Worm (Caenorhabditis elegans): ENCODE data around the gene ddn-3.
"Not testable (repeated sequence)": the region's sequence is repeated elsewhere in the genome, so short reads cannot be mapped to it uniquely, and the experiment has no call there.

The ddn-3 gene

ce11 chrV:14282222-14282709 is 28.7 kb downstream of the ddn-3 start, which contains the start of the genes srt-74 and F40G12.9:
TSS of gene srt-74 (minus strand) at chrV:14282322.
TSS of gene F40G12.9 (plus strand) at chrV:14282659.
- TF ChIP-seq unc-62 (GFP tag; optimal IDR thresholded peaks at IDR 0.05), result no peak

ce11 chrV:14279777-14280176 is 31.2 kb downstream of the ddn-3 start, which contains the start of gene srt-33:
TSS of gene srt-33 (minus strand) at chrV:14279877.
- TF ChIP-seq nhr-237 (tag; optimal IDR thresholded peaks at IDR 0.05) (no peak), ztf-4 (tag; optimal IDR thresholded peaks at IDR 0.05) (no peak), elt-2 (tag; optimal IDR thresholded peaks at IDR 0.05) (no peak), fos-1 (tag; optimal IDR thresholded peaks at IDR 0.05) (no peak), egl-27 (tag; optimal IDR thresholded peaks at IDR 0.05) (no peak), nhr-76 (tag; optimal IDR thresholded peaks at IDR 0.05) (no peak), mml-1 (tag; optimal IDR thresholded peaks at IDR 0.05) (no peak), tbx-2 (tag; optimal IDR thresholded peaks at IDR 0.05) (no peak)

- not testable (repeated sequence) for TF ChIP-seq fkh-10 (GFP tag; optimal IDR thresholded peaks at IDR 0.05); lin-39 (tag; optimal IDR thresholded peaks at IDR 0.05); unc-39 (tag; optimal IDR thresholded peaks at IDR 0.05)
These were observed 36.7 kb downstream of the ddn-3 start, which contains the start of gene F40G12.7 for ce11 chrV:14274268-14274667. TSS of gene F40G12.7 (plus strand) at chrV:14274568.

- TF ChIP-seq ceh-82 (tag; optimal IDR thresholded peaks at IDR 0.05) (no peak), ZK546.5 (tag; optimal IDR thresholded peaks at IDR 0.05) (no peak), aly-2 (tag; optimal IDR thresholded peaks at IDR 0.05) (no peak), fos-1 (tag; optimal IDR thresholded peaks at IDR 0.05) (no peak), pqm-1 (tag; optimal IDR thresholded peaks at IDR 0.05) (no peak), nhr-77 (tag; optimal IDR thresholded peaks at IDR 0.05) (no peak), zag-1 (tag; optimal IDR thresholded peaks at IDR 0.05) (no peak), egl-27 (tag; optimal IDR thresholded peaks at IDR 0.05) (no peak), ztf-4 (tag; optimal IDR thresholded peaks at IDR 0.05) (no peak), pha-4 (tag; optimal IDR thresholded peaks at IDR 0.05) (no peak), ama-1 (optimal IDR thresholded peaks at IDR 0.05) (no peak), nhr-76 (tag; optimal IDR thresholded peaks at IDR 0.05) (no peak)
These were observed 38.0 kb downstream of the ddn-3 start, which contains the start of gene F40G12.6 for ce11 chrV:14273019-14273418. TSS of gene F40G12.6 (minus strand) at chrV:14273119.

ce11 chrV:14270729-14271128 is 40.3 kb downstream of the ddn-3 start, which contains the start of gene F40G12.5:
TSS of gene F40G12.5 (minus strand) at chrV:14270829.
- TF ChIP-seq R02D3.7 (tag; optimal IDR thresholded peaks at IDR 0.05) (no peak), nhr-23 (tag; optimal IDR thresholded peaks at IDR 0.05) (no peak)

ce11 chrV:14268616-14269015 is 42.4 kb downstream of the ddn-3 start, which contains the start of gene F40G12.4:
TSS of gene F40G12.4 (minus strand) at chrV:14268716.
- no peak for TF ChIP-seq elt-1 (tag; optimal IDR thresholded peaks at IDR 0.05)
- no peak for TF ChIP-seq mdl-1 (tag; optimal IDR thresholded peaks at IDR 0.05)
- no peak for TF ChIP-seq nhr-43 (tag; optimal IDR thresholded peaks at IDR 0.05; ENCODE audit: poor library complexity, severe bottlenecking)
- TF ChIP-seq mml-1 (tag; optimal IDR thresholded peaks at IDR 0.05), result no peak
- no peak for TF ChIP-seq ceh-16 (tag; optimal IDR thresholded peaks at IDR 0.05)
- TF ChIP-seq fos-1 (tag; optimal IDR thresholded peaks at IDR 0.05), result no peak
- TF ChIP-seq fkh-2 (tag; optimal IDR thresholded peaks at IDR 0.05), result no peak
- TF ChIP-seq lsy-12 (tag; optimal IDR thresholded peaks at IDR 0.05), result no peak
- TF ChIP-seq skn-1 (tag; optimal IDR thresholded peaks at IDR 0.05), result no peak
- no peak for TF ChIP-seq nhr-23 (tag; optimal IDR thresholded peaks at IDR 0.05)
- TF ChIP-seq hmg-11 (tag; optimal IDR thresholded peaks at IDR 0.05), result no peak
- no peak for TF ChIP-seq nhr-28 (tag; optimal IDR thresholded peaks at IDR 0.05)
- TF ChIP-seq sea-2 (GFP tag; optimal IDR thresholded peaks at IDR 0.05), result no peak
